Fruit fly (Drosophila melanogaster) whole organism, pupa: Measurements from ENCODE around the gene C1GalTA.

ENCODE experiments used
- CG12605 ChIP-seq: fragments of 200-800 bp; sonication (Bioruptor generic); IDR thresholded peaks from 2 replicates; pipeline ENCODE4 v1.3.6; 2022; ENCODE audit warnings: missing biosample characterization, missing genetic modification characterization
- CG8301 ChIP-seq: fragments of 200-800 bp; sonication (Bioruptor generic); optimal IDR thresholded peaks from 2 replicates; lab custom pipeline; 2018; ENCODE audit warnings: missing biosample characterization, mild to moderate bottlenecking, missing genetic modification characterization
- CG9948 ChIP-seq: fragments of 200-800 bp; sonication (Bioruptor generic); optimal IDR thresholded peaks from 2 replicates; lab custom pipeline; 2018; ENCODE audit warnings: missing biosample characterization, mild to moderate bottlenecking, missing genetic modification characterization, moderate library complexity
- Ets98B ChIP-seq: fragments of 200-800 bp; sonication (Bioruptor generic); IDR thresholded peaks from 2 replicates; pipeline ENCODE4 v1.3.6; 2022; ENCODE audit warnings: missing biosample characterization, missing genetic modification characterization
- Snoo ChIP-seq: fragments of 200-800 bp; sonication (Bioruptor generic); optimal IDR thresholded peaks from 3 replicates; lab custom pipeline; 2017; ENCODE audit warnings: missing biosample characterization, mild to moderate bottlenecking, missing genetic modification characterization, inconsistent platforms

- no peak for TF ChIP-seq CG12605 (GFP tag; lab: Robert Waterston, UW)
- TF ChIP-seq Ets98B (GFP tag; lab: Robert Waterston, UW) = no peak
- no peak for TF ChIP-seq CG8301
- TF ChIP-seq Snoo (tag; lab: Kevin White, UChicago) = no peak
- TF ChIP-seq CG9948 (tag; lab: Kevin White, UChicago) = no peak
Measured at dm6 chr2L:8989037-8989591, 38.1 kb upstream of the C1GalTA start, which contains the start of gene rost.
